Fruit fly (Drosophila melanogaster) whole organism, embryonic: ENCODE data around the gene CG17349.

Source experiments
- Asciz ChIP-seq: fragments of 200-800 bp; sonication (Bioruptor generic); optimal IDR thresholded peaks from 2 replicates; lab custom pipeline; 2017; ENCODE audit warnings: missing biosample characterization, mild to moderate bottlenecking, missing genetic modification characterization, missing genetic modification reagents
- Awh ChIP-seq: fragments of 200-800 bp; sonication (Bioruptor generic); IDR thresholded peaks from 2 replicates; pipeline ENCODE4, ENCODE4 v1.3.6; 2022; ENCODE audit warnings: missing biosample characterization, missing genetic modification characterization
- BtbVII ChIP-seq: fragments of 200-800 bp; sonication (Bioruptor generic); optimal IDR thresholded peaks from 3 replicates; lab custom pipeline; 2017; ENCODE audit warnings: missing biosample characterization, mild to moderate bottlenecking, missing genetic modification characterization
- CG12659 ChIP-seq: fragments of 200-800 bp; sonication (Bioruptor generic); optimal IDR thresholded peaks from 3 replicates; lab custom pipeline; 2017; ENCODE audit warnings: mild to moderate bottlenecking, missing biosample characterization, missing genetic modification reagents, missing genetic modification characterization
- CG13296 ChIP-seq: fragments of 200-800 bp; sonication (Bioruptor generic); optimal IDR thresholded peaks from 3 replicates; lab custom pipeline; 2018; ENCODE audit warnings: missing biosample characterization, mild to moderate bottlenecking, missing genetic modification characterization
- CG13775 ChIP-seq: fragments of 200-800 bp; sonication (Bioruptor generic); optimal IDR thresholded peaks from 3 replicates; lab custom pipeline; 2017; ENCODE audit warnings: missing biosample characterization, mild to moderate bottlenecking, missing genetic modification characterization
- CG14014 ChIP-seq: fragments of 200-800 bp; sonication (Bioruptor generic); IDR thresholded peaks from 2 replicates; pipeline ENCODE4 v1.3.6; 2022; ENCODE audit warnings: missing biosample characterization, missing genetic modification characterization
- CG14710 ChIP-seq: fragments of 200-800 bp; sonication (Bioruptor generic); optimal IDR thresholded peaks from 3 replicates; lab custom pipeline; 2019; ENCODE audit warnings: missing biosample characterization, mild to moderate bottlenecking, missing genetic modification characterization, moderate library complexity
- CG15696 ChIP-seq: fragments of 200-800 bp; sonication (Bioruptor generic); optimal IDR thresholded peaks from 2 replicates; lab custom pipeline; 2019; ENCODE audit warnings: missing biosample characterization, mild to moderate bottlenecking, missing genetic modification characterization, moderate library complexity
- CG1647 ChIP-seq: fragments of 200-800 bp; sonication (Bioruptor generic); optimal IDR thresholded peaks from 3 replicates; lab custom pipeline; 2016; ENCODE audit warnings: missing biosample characterization, missing genetic modification characterization
- CG18764 ChIP-seq: fragments of 200-800 bp; sonication (Bioruptor generic); optimal IDR thresholded peaks from 3 replicates; lab custom pipeline; 2016; ENCODE audit warnings: missing biosample characterization, missing genetic modification characterization
- CG2116 ChIP-seq: fragments of 200-800 bp; sonication (Bioruptor generic); optimal IDR thresholded peaks from 3 replicates; lab custom pipeline; 2018; ENCODE audit warnings: missing biosample characterization, mild to moderate bottlenecking, missing genetic modification characterization
- CG2875 ChIP-seq: fragments of 200-800 bp; sonication (Bioruptor generic); optimal IDR thresholded peaks from 2 replicates; lab custom pipeline; 2017; ENCODE audit warnings: missing biosample characterization, mild to moderate bottlenecking, missing genetic modification characterization, missing genetic modification reagents
- CG3407 ChIP-seq: fragments of 200-800 bp; sonication (Bioruptor generic); optimal IDR thresholded peaks from 2 replicates; lab custom pipeline; 2018; ENCODE audit warnings: missing biosample characterization, mild to moderate bottlenecking, missing genetic modification characterization
- CG34376 ChIP-seq: fragments of 200-800 bp; sonication (Bioruptor generic); optimal IDR thresholded peaks from 2 replicates; lab custom pipeline; 2018; ENCODE audit warnings: missing biosample characterization, mild to moderate bottlenecking, missing genetic modification characterization
- CG4404 ChIP-seq: fragments of 200-800 bp; sonication (Bioruptor generic); IDR thresholded peaks from 2 replicates; pipeline ENCODE4 v1.3.6; 2022; ENCODE audit warnings: missing biosample characterization, missing genetic modification characterization
- CG6254 ChIP-seq: fragments of 200-800 bp; sonication (Bioruptor generic); optimal IDR thresholded peaks from 3 replicates; lab custom pipeline; 2017; ENCODE audit warnings: mild to moderate bottlenecking, missing biosample characterization, missing genetic modification reagents, missing genetic modification characterization
- CG6272 ChIP-seq: fragments of 200-800 bp; sonication (Bioruptor generic); IDR thresholded peaks from 2 replicates; pipeline ENCODE4 v1.3.6; 2022; ENCODE audit warnings: missing biosample characterization, missing genetic modification characterization
- CG6683 ChIP-seq: fragments of 200-800 bp; sonication (Bioruptor generic); optimal IDR thresholded peaks from 2 replicates; lab custom pipeline; 2017; ENCODE audit warnings: missing biosample characterization, mild to moderate bottlenecking, missing genetic modification characterization, missing genetic modification reagents
- CG7928 ChIP-seq: fragments of 200-800 bp; sonication (Bioruptor generic); optimal IDR thresholded peaks from 2 replicates; lab custom pipeline; 2017; ENCODE audit warnings: missing biosample characterization, mild to moderate bottlenecking, missing genetic modification characterization
- CG8281 ChIP-seq: fragments of 200-800 bp; sonication (Bioruptor generic); optimal IDR thresholded peaks from 2 replicates; lab custom pipeline; 2018; ENCODE audit warnings: missing biosample characterization, mild to moderate bottlenecking, missing genetic modification characterization, moderate library complexity
- CG8290 ChIP-seq, 3 experiments: fragments of 200-800 bp; sonication (Bioruptor generic); optimal IDR thresholded peaks; 2 replicates each; lab custom pipeline; 2016 to 2019; ENCODE audit warnings: missing biosample characterization in 3 of 3, missing genetic modification characterization in 3 of 3, mild to moderate bottlenecking in 2 of 3, moderate library complexity in 1 of 3
- CG8765 ChIP-seq: fragments of 200-800 bp; sonication (Bioruptor generic); IDR thresholded peaks from 2 replicates; pipeline ENCODE4 v1.3.6; 2022; ENCODE audit warnings: missing biosample characterization, missing genetic modification characterization
- CTCF ChIP-seq: fragments of 200-800 bp; sonication (Bioruptor generic); optimal IDR thresholded peaks from 2 replicates; lab custom pipeline; 2017; ENCODE audit warnings: missing biosample characterization, mild to moderate bottlenecking, missing genetic modification characterization, moderate library complexity
- ERR ChIP-seq: fragments of 200-800 bp; sonication (Bioruptor generic); optimal IDR thresholded peaks from 2 replicates; lab custom pipeline; 2016; ENCODE audit warnings: missing biosample characterization, missing genetic modification characterization
- Hey ChIP-seq: fragments of 200-800 bp; sonication (Bioruptor generic); optimal IDR thresholded peaks from 3 replicates; lab custom pipeline; 2018; ENCODE audit warnings: missing biosample characterization, mild to moderate bottlenecking, missing genetic modification characterization
- Mes4 ChIP-seq: fragments of 200-800 bp; sonication (Bioruptor generic); optimal IDR thresholded peaks from 2 replicates; lab custom pipeline; 2016; ENCODE audit warnings: missing biosample characterization, missing genetic modification characterization
- NFAT ChIP-seq: fragments of 200-800 bp; sonication (Bioruptor generic); IDR thresholded peaks from 2 replicates; pipeline ENCODE4 v1.3.6; 2022; ENCODE audit warnings: missing biosample characterization, missing genetic modification characterization
- Nf-YA ChIP-seq: fragments of 200-800 bp; sonication (Bioruptor generic); IDR thresholded peaks from 2 replicates; pipeline ENCODE4 v1.3.6; 2022; ENCODE audit warnings: missing biosample characterization, missing genetic modification characterization
- Nf-YC ChIP-seq: fragments of 200-800 bp; optimal IDR thresholded peaks from 3 replicates; lab custom pipeline; 2019; ENCODE audit warnings: missing biosample characterization, mild to moderate bottlenecking, missing genetic modification characterization, moderate library complexity
- Scr ChIP-seq: fragments of 200-800 bp; sonication (Bioruptor generic); IDR thresholded peaks from 2 replicates; pipeline ENCODE4 v1.3.6; 2022; ENCODE audit warnings: missing biosample characterization, missing genetic modification characterization; ENCODE audit not compliant: partially characterized antibody
- Six4 ChIP-seq: fragments of 200-800 bp; sonication (Bioruptor generic); optimal IDR thresholded peaks from 2 replicates; lab custom pipeline; 2016; ENCODE audit warnings: missing biosample characterization, missing genetic modification characterization
- Sox100B ChIP-seq: fragments of 200-800 bp; sonication (Bioruptor generic); optimal IDR thresholded peaks from 3 replicates; lab custom pipeline; 2018; ENCODE audit warnings: missing biosample characterization, mild to moderate bottlenecking, missing genetic modification characterization
- Trl ChIP-seq, 3 experiments: fragments of >200 bp in 2 of 3; fragments of 200-800 bp in 1 of 3; sonication (Bioruptor generic) in 1 of 3; optimal IDR thresholded peaks; 2 replicates in 1 of 3; 3 replicates in 2 of 3; lab custom pipeline; 2016 to 2017; ENCODE audit warnings: missing biosample characterization in 1 of 3, missing genetic modification characterization in 1 of 3
- Xbp1 ChIP-seq: fragments of 200-800 bp; sonication (Bioruptor generic); optimal IDR thresholded peaks from 3 replicates; lab custom pipeline; 2016; ENCODE audit warnings: missing biosample characterization, mild to moderate bottlenecking, missing genetic modification characterization
- YL-1 ChIP-seq: fragments of 200-800 bp; sonication (Bioruptor generic); optimal IDR thresholded peaks from 3 replicates; lab custom pipeline; 2017; ENCODE audit warnings: missing biosample characterization, mild to moderate bottlenecking, missing genetic modification characterization
- ab ChIP-seq: fragments of 200-800 bp; sonication (Bioruptor generic); optimal IDR thresholded peaks from 2 replicates; lab custom pipeline; 2016; ENCODE audit warnings: missing biosample characterization, missing genetic modification characterization
- ash1 ChIP-seq: fragments of 200-800 bp; sonication (Bioruptor generic); optimal IDR thresholded peaks from 2 replicates; lab custom pipeline; 2018; ENCODE audit warnings: missing biosample characterization, mild to moderate bottlenecking, missing genetic modification characterization
- bowl ChIP-seq: fragments of 200-800 bp; sonication (Bioruptor generic); IDR thresholded peaks from 2 replicates; pipeline ENCODE4 v1.3.6; 2022; ENCODE audit warnings: missing biosample characterization, missing genetic modification characterization
- bsh ChIP-seq, 2 experiments: fragments of 200-800 bp; sonication (Bioruptor generic); optimal IDR thresholded peaks; 2 replicates each; lab custom pipeline; 2017 to 2018; ENCODE audit warnings: mild to moderate bottlenecking in 2 of 2, missing biosample characterization in 2 of 2, missing genetic modification characterization in 2 of 2, moderate library complexity in 1 of 2
- ci ChIP-seq: fragments of 200-800 bp; sonication (Bioruptor generic); IDR thresholded peaks from 3 replicates; pipeline ENCODE4 v1.3.6; 2022; ENCODE audit warnings: missing biosample characterization, missing genetic modification characterization
- emc ChIP-seq: fragments of 200-800 bp; sonication (Bioruptor generic); optimal IDR thresholded peaks from 2 replicates; lab custom pipeline; 2016; ENCODE audit warnings: missing biosample characterization, missing genetic modification characterization
- fd96Cb ChIP-seq: fragments of 200-800 bp; sonication (Bioruptor generic); optimal IDR thresholded peaks from 2 replicates; lab custom pipeline; 2018; ENCODE audit warnings: missing biosample characterization, mild to moderate bottlenecking, missing genetic modification characterization, moderate library complexity
- hkb ChIP-seq, 2 experiments: fragments of 200-800 bp in 1 of 2; fragments of >200 bp in 1 of 2; sonication (Bioruptor generic) in 1 of 2; IDR thresholded peaks in 1 of 2; optimal IDR thresholded peaks in 1 of 2; 2 replicates each; pipeline versions ENCODE4 v1.3.6 to Lab custom; 2017 to 2022; ENCODE audit warnings: missing biosample characterization in 1 of 2, missing genetic modification characterization in 1 of 2
- jigr1 ChIP-seq: fragments of 200-800 bp; sonication (Bioruptor generic); IDR thresholded peaks from 3 replicates; pipeline ENCODE4 v1.3.6; 2022; ENCODE audit warnings: missing biosample characterization, missing genetic modification characterization
- lab ChIP-seq: fragments of 200-800 bp; sonication (Bioruptor generic); optimal IDR thresholded peaks from 3 replicates; lab custom pipeline; 2017; ENCODE audit warnings: missing biosample characterization, missing genetic modification characterization, mild to moderate bottlenecking, moderate library complexity, missing genetic modification reagents
- lilli ChIP-seq: fragments of 200-800 bp; sonication (Bioruptor generic); optimal IDR thresholded peaks from 3 replicates; lab custom pipeline; 2016; ENCODE audit warnings: missing biosample characterization, missing genetic modification characterization
- p53 ChIP-seq: fragments of 200-800 bp; sonication (Bioruptor generic); optimal IDR thresholded peaks from 2 replicates; lab custom pipeline; 2016; ENCODE audit warnings: missing biosample characterization, missing genetic modification characterization
- pb ChIP-seq: fragments of 200-800 bp; sonication (Bioruptor generic); optimal IDR thresholded peaks from 3 replicates; lab custom pipeline; 2016; ENCODE audit warnings: missing biosample characterization, missing genetic modification characterization
- ttk ChIP-seq: fragments of 200-800 bp; sonication (Bioruptor generic); IDR thresholded peaks from 2 replicates; pipeline ENCODE4 v2.1.2; 2022; ENCODE audit warnings: missing biosample characterization, missing genetic modification characterization
- zf30C ChIP-seq: fragments of 200-800 bp; sonication (Bioruptor generic); optimal IDR thresholded peaks from 3 replicates; lab custom pipeline; 2018; ENCODE audit warnings: missing biosample characterization, mild to moderate bottlenecking, missing genetic modification characterization

The CG17349 gene

DNA sequence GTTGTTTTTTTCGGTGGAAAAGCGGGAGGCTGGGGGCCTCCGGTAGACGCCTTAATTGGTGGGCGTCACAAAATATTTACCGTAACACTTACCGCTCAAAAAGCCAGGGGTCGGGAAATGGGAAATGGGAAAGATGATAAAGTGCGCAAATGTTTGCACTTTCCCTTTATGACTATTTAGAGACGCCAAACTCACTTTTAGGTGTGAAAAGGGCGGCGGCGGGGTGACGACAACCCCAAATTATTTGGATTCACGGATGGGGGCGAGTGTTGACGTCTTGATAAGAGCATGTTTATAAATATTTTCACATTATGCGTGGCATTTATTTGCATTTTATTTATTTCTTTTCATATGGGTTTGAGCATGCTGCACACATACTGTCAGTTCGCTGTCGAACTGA, at the start of gene CG17349 (continued):
- TF ChIP-seq jigr1 = no peak
- no peak for TF ChIP-seq pb
- peak; percentile 32 for TF ChIP-seq CG14710 (tag; lab: Kevin White, UChicago)
- no peak for TF ChIP-seq ttk
- TF ChIP-seq NFAT = no peak
- TF ChIP-seq CG14014 (GFP tag; lab: Robert Waterston, UW) = no peak
- TF ChIP-seq Scr (GFP tag; lab: Robert Waterston, UW) = no peak
- no peak for TF ChIP-seq CG8290 (GFP tag; optimal IDR thresholded peaks at IDR 0.05; lab: Kevin White, UChicago)
- TF ChIP-seq CG8290 (tag; optimal IDR thresholded peaks at IDR 0.05; lab: Kevin White, UChicago) = no peak
- TF ChIP-seq CG3407 (GFP tag; lab: Kevin White, UChicago) = peak; percentile 60
- TF ChIP-seq ci = 0 out of 3 replicates have a peak, but pooled peaks have one; percentile 35
- no peak for TF ChIP-seq p53 (GFP tag; lab: Kevin White, UChicago)
- TF ChIP-seq ERR (GFP tag; lab: Kevin White, UChicago) = no peak
- no peak for TF ChIP-seq CTCF (GFP tag; lab: Kevin White, UChicago)
- TF ChIP-seq Hey (tag; lab: Kevin White, UChicago) = no peak
- no peak for TF ChIP-seq YL-1 (GFP tag; lab: Kevin White, UChicago)
- no peak for TF ChIP-seq Xbp1 (GFP tag; lab: Kevin White, UChicago)
- peak; percentile 55 for TF ChIP-seq Asciz (GFP tag; lab: Kevin White, UChicago)
- TF ChIP-seq CG18764 (GFP tag; lab: Kevin White, UChicago) = no peak
- no peak for TF ChIP-seq CG8281 (tag; lab: Kevin White, UChicago)
- TF ChIP-seq fd96Cb (tag; lab: Kevin White, UChicago) = peak; percentile 2
- TF ChIP-seq CG4404 (GFP tag; lab: Robert Waterston, UW) = no peak
- no peak for TF ChIP-seq ab
- no peak for TF ChIP-seq CG1647 (GFP tag; lab: Kevin White, UChicago)
- no peak for TF ChIP-seq hkb (optimal IDR thresholded peaks at IDR 0.05; lab: Kevin White, UChicago)
- TF ChIP-seq hkb (GFP tag; IDR thresholded peaks at IDR 0.05; lab: Robert Waterston, UW) = no peak
- no peak for TF ChIP-seq CG13775 (GFP tag; lab: Kevin White, UChicago)
- TF ChIP-seq CG6254 (GFP tag; lab: Kevin White, UChicago) = peak; percentile 14
- TF ChIP-seq CG2875 (GFP tag; lab: Kevin White, UChicago) = peak; percentile 74
- TF ChIP-seq Sox100B = peak; percentile 21
- TF ChIP-seq CG6683 (GFP tag; lab: Kevin White, UChicago) = no peak
- TF ChIP-seq BtbVII = no peak
- TF ChIP-seq CG34376 (GFP tag; lab: Kevin White, UChicago) = no peak
- no peak for TF ChIP-seq CG6272 (GFP tag; lab: Robert Waterston, UW)
- no peak for TF ChIP-seq lab (GFP tag; lab: Kevin White, UChicago)
- TF ChIP-seq Trl (optimal IDR thresholded peaks at IDR 0.05; lab: Kevin White, UChicago) = no peak
- no peak for TF ChIP-seq Trl (GFP tag; optimal IDR thresholded peaks at IDR 0.05; lab: Kevin White, UChicago)
- TF ChIP-seq bowl (GFP tag; lab: Robert Waterston, UW) = no peak
- no peak for TF ChIP-seq CG2116 (GFP tag; lab: Kevin White, UChicago)
- TF ChIP-seq lilli (GFP tag; lab: Kevin White, UChicago) = no peak
- no peak for TF ChIP-seq Nf-YA (GFP tag; lab: Robert Waterston, UW)
- TF ChIP-seq Mes4 = no peak
- no peak for TF ChIP-seq emc (GFP tag; lab: Kevin White, UChicago)
- TF ChIP-seq CG12659 = no peak
- peak; percentile 26 for TF ChIP-seq CG15696 (tag; lab: Kevin White, UChicago)
- peak in 1 of 2 experiments; percentile 71 for TF ChIP-seq bsh (GFP tag; optimal IDR thresholded peaks at IDR 0.05; lab: Kevin White, UChicago)
- no peak for TF ChIP-seq ash1 (GFP tag; lab: Kevin White, UChicago)
- TF ChIP-seq zf30C = no peak
- no peak for TF ChIP-seq Nf-YC (tag; lab: Kevin White, UChicago)
- TF ChIP-seq Six4 (GFP tag; lab: Kevin White, UChicago) = no peak
- no peak for TF ChIP-seq CG8765
- no peak for TF ChIP-seq CG13296 (GFP tag; lab: Kevin White, UChicago)
- TF ChIP-seq CG7928 = no peak
- TF ChIP-seq Awh (GFP tag; lab: Robert Waterston, UW) = no peak
